Worm (Caenorhabditis elegans) whole organism, L4 larva: ENCODE measurements around the gene F44D12.2.

Experiments
- D1046.2 ChIP-seq: fragments of 200-800 bp; sonication (Bioruptor generic); IDR thresholded peaks from 2 replicates; pipeline ENCODE4 v1.3.6; 2022; ENCODE audit warnings: missing genetic modification characterization, missing compliant biosample characterization
- F10B5.3 ChIP-seq: sonication (generic microtip); optimal IDR thresholded peaks from 2 replicates; lab custom pipeline; 2016; ENCODE audit warnings: mild to moderate bottlenecking, missing genetic modification characterization, missing compliant biosample characterization
- F44E2.7 ChIP-seq: fragments of 200-800 bp; sonication (Bioruptor generic); IDR thresholded peaks from 2 replicates; pipeline ENCODE4 v2.1.2; 2022; ENCODE audit warnings: missing genetic modification characterization, missing compliant biosample characterization
- T20F7.1 ChIP-seq: fragments of 200-800 bp; sonication (Bioruptor generic); optimal IDR thresholded peaks from 2 replicates; lab custom pipeline; 2018; ENCODE audit warnings: mild to moderate bottlenecking, missing genetic modification characterization, missing compliant biosample characterization
- T26A8.4 ChIP-seq: fragments of 200-800 bp; sonication (Bioruptor generic); IDR thresholded peaks from 2 replicates; pipeline ENCODE4 v1.3.6; 2022; ENCODE audit warnings: missing genetic modification characterization, missing compliant biosample characterization
- ZK337.2 ChIP-seq: fragments of 200-800 bp; sonication (Bioruptor generic); IDR thresholded peaks from 2 replicates; pipeline ENCODE4 v1.3.6; 2022; ENCODE audit warnings: missing genetic modification reagents, missing genetic modification characterization, missing compliant biosample characterization
- arid-1 ChIP-seq: fragments of 200-800 bp; sonication (Bioruptor generic); conservative IDR thresholded peaks from 2 replicates; pipeline ENCODE4 v1.3.6; 2022; ENCODE audit warnings: missing genetic modification reagents, missing genetic modification characterization, missing compliant biosample characterization
- ceh-20 ChIP-seq: fragments of 200-800 bp; sonication (Bioruptor generic); IDR thresholded peaks from 2 replicates; pipeline ENCODE4 v1.3.6; 2022; ENCODE audit warnings: missing genetic modification reagents, missing genetic modification characterization, missing compliant biosample characterization
- ceh-28 ChIP-seq: fragments of 150-350 bp; optimal IDR thresholded peaks from 2 replicates; lab custom pipeline; 2014; ENCODE audit warnings: missing biosample characterization, missing genetic modification reagents, missing genetic modification characterization
- ceh-32 ChIP-seq: sonication (generic microtip); optimal IDR thresholded peaks from 2 replicates; lab custom pipeline; 2016; ENCODE audit warnings: mild to moderate bottlenecking, missing genetic modification characterization, missing compliant biosample characterization; ENCODE audit not compliant: poor library complexity
- ceh-44 ChIP-seq: fragments of 200-800 bp; sonication (Bioruptor generic); IDR thresholded peaks from 2 replicates; pipeline ENCODE4 v1.3.6; 2022; ENCODE audit warnings: missing genetic modification reagents, missing genetic modification characterization, missing compliant biosample characterization
- ces-1 ChIP-seq: fragments of 150-350 bp; sonication (generic microtip); optimal IDR thresholded peaks from 4 replicates; lab custom pipeline; 2014; ENCODE audit warnings: missing biosample characterization, missing genetic modification reagents, missing genetic modification characterization
- ctbp-1 ChIP-seq: fragments of 200-800 bp; sonication (Bioruptor generic); IDR thresholded peaks from 2 replicates; pipeline ENCODE4 v1.3.6; 2022; ENCODE audit warnings: missing genetic modification reagents, missing genetic modification characterization, missing compliant biosample characterization
- daf-16 ChIP-seq, 3 experiments: sonication (generic microtip); optimal IDR thresholded peaks; 2 replicates each; lab custom pipeline; 2016 to 2017; ENCODE audit warnings: missing genetic modification characterization in 3 of 3, missing genetic modification reagents in 3 of 3, mild to moderate bottlenecking in 2 of 3, missing compliant biosample characterization in 2 of 3, missing biosample characterization in 1 of 3, moderate library complexity in 1 of 3
- daf-8 ChIP-seq: fragments of 200-800 bp; sonication (Bioruptor generic); IDR thresholded peaks from 2 replicates; pipeline ENCODE4 v1.3.6; 2022; ENCODE audit warnings: missing genetic modification characterization, missing compliant biosample characterization
- dmd-9 ChIP-seq: fragments of 200-800 bp; sonication (Bioruptor generic); IDR thresholded peaks from 2 replicates; pipeline ENCODE4 v1.3.6; 2022; ENCODE audit warnings: missing genetic modification reagents, missing genetic modification characterization, missing compliant biosample characterization
- duxl-1 ChIP-seq: sonication (generic microtip); optimal IDR thresholded peaks from 2 replicates; lab custom pipeline; 2016; ENCODE audit warnings: mild to moderate bottlenecking, missing genetic modification characterization, moderate library complexity, missing compliant biosample characterization; ENCODE audit not compliant: poor library complexity
- egl-27 ChIP-seq: sonication (generic microtip); optimal IDR thresholded peaks from 3 replicates; lab custom pipeline; 2017; ENCODE audit warnings: missing biosample characterization, missing genetic modification reagents, missing genetic modification characterization
- egl-43 ChIP-seq: fragments of 200-800 bp; sonication (Bioruptor generic); IDR thresholded peaks from 2 replicates; pipeline ENCODE4 v1.3.6; 2022; ENCODE audit warnings: missing genetic modification reagents, missing genetic modification characterization, missing compliant biosample characterization
- fos-1 ChIP-seq: fragments of 150-350 bp; optimal IDR thresholded peaks from 2 replicates; lab custom pipeline; 2014; ENCODE audit warnings: missing biosample characterization, missing genetic modification characterization
- gei-8 ChIP-seq: fragments of 200-800 bp; sonication (Bioruptor generic); optimal IDR thresholded peaks from 2 replicates; lab custom pipeline; 2018; ENCODE audit warnings: mild to moderate bottlenecking, missing genetic modification characterization, missing compliant biosample characterization
- lin-1 ChIP-seq: fragments of 200-800 bp; sonication (Bioruptor generic); IDR thresholded peaks from 2 replicates; pipeline ENCODE4 v1.3.6; 2022; ENCODE audit warnings: missing genetic modification reagents, missing genetic modification characterization, missing compliant biosample characterization
- lin-15B ChIP-seq: fragments of 150-350 bp; sonication (generic microtip); optimal IDR thresholded peaks from 3 replicates; lab custom pipeline; 2014; ENCODE audit warnings: missing biosample characterization, missing genetic modification characterization
- lin-38 ChIP-seq: fragments of 200-800 bp; sonication (Bioruptor generic); IDR thresholded peaks from 2 replicates; pipeline ENCODE4 v1.3.6; 2022; ENCODE audit warnings: missing genetic modification reagents, missing genetic modification characterization, missing compliant biosample characterization
- lsy-2 ChIP-seq, 2 experiments: fragments of 150-350 bp in 1 of 2; sonication (generic microtip) in 1 of 2; optimal IDR thresholded peaks; 2 replicates each; lab custom pipeline; 2014 to 2017; ENCODE audit warnings: missing biosample characterization in 2 of 2, missing genetic modification characterization in 2 of 2
- madf-5 ChIP-seq, 2 experiments: fragments of 200-800 bp; sonication (Bioruptor generic); IDR thresholded peaks; 2 replicates each; pipeline ENCODE4 v1.3.6; 2022; ENCODE audit warnings: missing compliant biosample characterization in 2 of 2, missing genetic modification characterization in 2 of 2
- mdl-1 ChIP-seq, 2 experiments: fragments of 150-350 bp in 1 of 2; sonication (generic microtip) in 1 of 2; optimal IDR thresholded peaks; 2 replicates each; lab custom pipeline; 2014 to 2017; ENCODE audit warnings: missing biosample characterization in 2 of 2, missing genetic modification characterization in 2 of 2
- mdt-29 ChIP-seq: fragments of 200-800 bp; sonication (Bioruptor generic); IDR thresholded peaks from 2 replicates; pipeline ENCODE4 v1.3.6; 2022; ENCODE audit warnings: missing genetic modification reagents, missing genetic modification characterization, missing compliant biosample characterization
- mep-1 ChIP-seq: fragments of 150-350 bp; sonication (generic microtip); optimal IDR thresholded peaks from 3 replicates; lab custom pipeline; 2014; ENCODE audit warnings: missing biosample characterization, missing genetic modification characterization
- nhr-10 ChIP-seq: fragments of 150-350 bp; optimal IDR thresholded peaks from 2 replicates; lab custom pipeline; 2014; ENCODE audit warnings: missing biosample characterization, missing genetic modification characterization
- nhr-111 ChIP-seq: fragments of 200-800 bp; sonication (Bioruptor generic); optimal IDR thresholded peaks from 2 replicates; lab custom pipeline; 2018; ENCODE audit warnings: mild to moderate bottlenecking, missing genetic modification characterization, missing compliant biosample characterization
- nhr-25 ChIP-seq: sonication (generic microtip); optimal IDR thresholded peaks from 2 replicates; lab custom pipeline; 2017; ENCODE audit warnings: missing genetic modification characterization, mild to moderate bottlenecking, missing compliant biosample characterization, antibody characterized with exemption, moderate library complexity, borderline replicate concordance; ENCODE audit not compliant: insufficient read depth
- nhr-28 ChIP-seq: fragments of 150-350 bp; optimal IDR thresholded peaks from 2 replicates; lab custom pipeline; 2014; ENCODE audit warnings: missing biosample characterization, missing genetic modification characterization
- nhr-42 ChIP-seq: fragments of 200-800 bp; sonication (Bioruptor generic); IDR thresholded peaks from 2 replicates; pipeline ENCODE4 v1.3.6; 2022; ENCODE audit warnings: missing genetic modification characterization, missing compliant biosample characterization
- nhr-76 ChIP-seq: fragments of 150-350 bp; optimal IDR thresholded peaks from 2 replicates; lab custom pipeline; 2014; ENCODE audit warnings: missing biosample characterization, missing genetic modification characterization
- pha-4 ChIP-seq, 2 experiments: fragments of 150-350 bp in 1 of 2; fragments of 200-800 bp in 1 of 2; sonication (Bioruptor generic) in 1 of 2; IDR thresholded peaks in 1 of 2; optimal IDR thresholded peaks in 1 of 2; 2 replicates each; pipeline versions ENCODE4 v1.3.6 to Lab custom; 2014 to 2022; ENCODE audit warnings: missing genetic modification characterization in 2 of 2, missing genetic modification reagents in 2 of 2, missing biosample characterization in 1 of 2, missing compliant biosample characterization in 1 of 2
- rbr-2 ChIP-seq: sonication (generic microtip); optimal IDR thresholded peaks from 2 replicates; lab custom pipeline; 2016; ENCODE audit warnings: missing genotype, missing genetic modification characterization, missing compliant biosample characterization
- sdz-12 ChIP-seq: fragments of 200-800 bp; sonication (Bioruptor generic); optimal IDR thresholded peaks from 2 replicates; lab custom pipeline; 2018; ENCODE audit warnings: mild to moderate bottlenecking, missing genetic modification characterization, missing compliant biosample characterization
- skn-1 ChIP-seq: fragments of 150-350 bp; optimal IDR thresholded peaks from 2 replicates; lab custom pipeline; 2014; ENCODE audit warnings: missing biosample characterization, missing genetic modification characterization
- snpc-1.2 ChIP-seq: fragments of 200-800 bp; sonication (Bioruptor generic); IDR thresholded peaks from 2 replicates; pipeline ENCODE4 v1.3.6; 2022; ENCODE audit warnings: missing genetic modification reagents, missing genetic modification characterization, missing compliant biosample characterization
- spr-1 ChIP-seq: sonication (generic microtip); optimal IDR thresholded peaks from 2 replicates; lab custom pipeline; 2016; ENCODE audit warnings: mild to moderate bottlenecking, missing genetic modification characterization, missing compliant biosample characterization
- spr-3 ChIP-seq: fragments of 200-800 bp; sonication (Bioruptor generic); optimal IDR thresholded peaks from 2 replicates; lab custom pipeline; 2018; ENCODE audit warnings: mild to moderate bottlenecking, missing genetic modification characterization, missing compliant biosample characterization
- unc-39 ChIP-seq: sonication (generic microtip); optimal IDR thresholded peaks from 2 replicates; lab custom pipeline; 2017; ENCODE audit warnings: missing biosample characterization, missing genetic modification characterization
- vab-7 ChIP-seq: fragments of 200-800 bp; sonication (Bioruptor generic); IDR thresholded peaks from 2 replicates; pipeline ENCODE4 v1.3.6; 2022; ENCODE audit warnings: missing genetic modification reagents, missing genetic modification characterization, missing compliant biosample characterization
- zag-1 ChIP-seq: fragments of 150-350 bp; optimal IDR thresholded peaks from 2 replicates; lab custom pipeline; 2014; ENCODE audit warnings: missing biosample characterization, missing genetic modification characterization
- zip-2 ChIP-seq: fragments of 150-350 bp; optimal IDR thresholded peaks from 2 replicates; lab custom pipeline; 2014; ENCODE audit warnings: missing biosample characterization, missing genetic modification characterization
- ztf-7 ChIP-seq: fragments of 150-350 bp; optimal IDR thresholded peaks from 2 replicates; lab custom pipeline; 2014; ENCODE audit warnings: missing biosample characterization, missing genetic modification characterization

The F44D12.2 gene

DNA sequence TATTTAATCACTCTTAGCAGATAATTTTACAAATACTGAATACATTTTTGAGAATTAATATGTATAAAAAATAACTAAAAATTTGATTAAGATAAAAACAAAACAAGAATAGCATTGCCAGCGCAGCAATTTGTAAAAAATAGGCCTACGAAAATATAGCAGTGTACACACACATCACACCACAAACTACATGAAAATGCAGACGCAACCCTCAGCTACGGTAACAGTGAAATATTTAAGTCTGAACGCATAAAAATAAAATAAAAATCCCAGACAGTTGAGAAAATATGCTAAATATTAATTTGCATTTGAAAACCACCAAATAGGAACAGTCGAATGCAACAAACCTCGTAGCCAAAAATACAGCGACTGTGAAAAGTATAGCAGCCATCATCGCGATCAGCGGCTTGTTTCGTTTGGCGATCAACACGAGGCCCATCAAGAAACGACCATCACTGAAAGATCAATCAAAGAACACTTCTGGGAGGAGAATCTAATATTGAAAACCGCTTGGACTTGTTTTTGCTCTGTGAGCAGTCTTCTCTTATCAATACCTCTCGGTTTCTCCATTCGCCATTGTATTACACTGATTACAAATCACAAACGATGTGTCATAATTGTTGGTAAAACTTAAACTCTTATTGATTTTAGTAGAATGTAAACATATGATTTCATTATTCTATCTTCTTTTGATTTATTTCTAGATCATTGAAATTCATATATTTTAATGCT is 18.9 kb downstream of the F44D12.2 start, which contains the start of gene pyp-1 (continued):
- TF ChIP-seq ces-1 (GFP tag; lab: Kevin White, UChicago) (no peak), nhr-111 (no peak), ceh-28 (tag; lab: Kevin White, UChicago) (no peak), unc-39 (tag; lab: Kevin White, UChicago) (no peak), nhr-10 (tag; lab: Kevin White, UChicago) (no peak), ceh-44 (GFP tag; lab: Robert Waterston, UW) (no peak), lin-15B (no peak), nhr-42 (GFP tag; lab: Robert Waterston, UW) (no peak), ceh-20 (no peak), nhr-76 (tag; lab: Kevin White, UChicago) (no peak), daf-8 (GFP tag; lab: Robert Waterston, UW) (no peak), zag-1 (tag; lab: Kevin White, UChicago) (no peak), ZK337.2 (no peak), arid-1 (GFP tag; lab: Robert Waterston, UW) (0 out of 2 replicates have a peak, but pooled peaks have one; percentile 4), spr-3 (no peak), lin-1 (no peak), mdl-1 (tag; optimal IDR thresholded peaks at IDR 0.05; lab: Kevin White, UChicago) (peak in 1 of 2 experiments; percentile 32), skn-1 (tag; lab: Kevin White, UChicago) (no peak), nhr-28 (tag; lab: Kevin White, UChicago) (peak; percentile 67), ceh-32 (no peak), zip-2 (tag; lab: Kevin White, UChicago) (no peak), rbr-2 (no peak), ctbp-1 (no peak), F44E2.7 (GFP tag; lab: Robert Waterston, UW) (no peak), daf-16 (GFP tag; optimal IDR thresholded peaks at IDR 0.05; lab: Kevin White, UChicago) (peak in 1 of 2 experiments; percentile 68), daf-16 (tag; optimal IDR thresholded peaks at IDR 0.05; lab: Kevin White, UChicago) (peak; percentile 92), ztf-7 (no peak), T26A8.4 (no peak), sdz-12 (GFP tag; lab: Kevin White, UChicago) (no peak), gei-8 (GFP tag; lab: Kevin White, UChicago) (no peak), D1046.2 (no peak), fos-1 (tag; lab: Kevin White, UChicago) (no peak)

DNA sequence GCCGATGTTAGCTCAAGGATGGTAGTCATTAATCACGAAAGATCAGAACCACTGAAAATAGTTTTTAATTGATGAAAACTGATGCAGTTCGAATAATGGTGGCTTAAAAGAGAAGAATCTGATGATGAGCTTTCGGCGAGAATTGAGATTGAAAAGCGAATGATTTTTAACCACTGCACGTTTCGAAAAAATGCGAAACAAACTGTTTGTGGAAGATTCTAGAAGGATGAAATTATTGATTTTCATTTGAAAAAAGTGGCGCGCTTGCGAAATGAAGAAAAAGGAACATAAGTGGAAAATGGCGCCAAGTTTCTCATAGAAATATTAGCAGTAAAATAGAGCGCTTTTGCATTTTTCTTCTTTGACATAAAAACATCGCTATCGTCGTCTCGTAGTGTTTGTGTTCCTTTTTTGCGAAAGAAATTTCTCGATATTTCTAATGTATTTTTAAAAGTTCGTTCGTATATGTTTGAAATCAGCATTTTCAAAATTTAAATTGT is 22.6 kb downstream of the F44D12.2 start, which contains the start of gene uba-1:
TSS of gene uba-1 (minus strand) at position 51 of the 500 bp plus-strand sequence.
- TF ChIP-seq pha-4 (GFP tag; IDR thresholded peaks at IDR 0.05; lab: Robert Waterston, UW), result 0 out of 2 replicates have a peak, but pooled peaks have one; percentile 51
- peak; percentile 15 for TF ChIP-seq pha-4 (tag; optimal IDR thresholded peaks at IDR 0.05; lab: Kevin White, UChicago)
- peak; percentile 19 for TF ChIP-seq nhr-28 (tag; lab: Kevin White, UChicago)
- 0 out of 2 replicates have a peak, but pooled peaks have one; percentile 19 for TF ChIP-seq egl-43 (GFP tag; lab: Robert Waterston, UW)
- TF ChIP-seq T20F7.1 (GFP tag; lab: Kevin White, UChicago), result peak; percentile 78
- TF ChIP-seq zip-2 (tag; lab: Kevin White, UChicago), result peak; percentile 61
- TF ChIP-seq madf-5 (GFP tag; IDR thresholded peaks at IDR 0.05; lab: Robert Waterston, UW), result 0 out of 4 replicates have a peak, but pooled peaks of 1 of the 2 experiments have one; percentile 27
- no peak for TF ChIP-seq mdt-29 (GFP tag; lab: Robert Waterston, UW)
- TF ChIP-seq snpc-1.2 (GFP tag; lab: Robert Waterston, UW), result 0 out of 2 replicates have a peak, but pooled peaks have one; percentile 43
- no peak for TF ChIP-seq dmd-9
- peak; percentile 4 for TF ChIP-seq duxl-1
- TF ChIP-seq vab-7 (GFP tag; lab: Robert Waterston, UW), result 0 out of 2 replicates have a peak, but pooled peaks have one; percentile 15
- no peak for TF ChIP-seq egl-27
- TF ChIP-seq nhr-25 (tag; lab: Kevin White, UChicago), result peak; percentile 36
- TF ChIP-seq F10B5.3 (tag; lab: Kevin White, UChicago), result no peak
- peak; percentile 80 for TF ChIP-seq mep-1 (tag; lab: Kevin White, UChicago)
- 0 out of 2 replicates have a peak, but pooled peaks have one; percentile 24 for TF ChIP-seq ceh-20
- peak; percentile 13 for TF ChIP-seq spr-1 (tag; lab: Kevin White, UChicago)
- 0 out of 2 replicates have a peak, but pooled peaks have one; percentile 14 for TF ChIP-seq ctbp-1
- TF ChIP-seq lin-38 (GFP tag; lab: Robert Waterston, UW), result peak; percentile 81
- peak in 1 of 2 experiments; percentile 45 for TF ChIP-seq daf-16 (GFP tag; optimal IDR thresholded peaks at IDR 0.05; lab: Kevin White, UChicago)
- TF ChIP-seq daf-16 (tag; optimal IDR thresholded peaks at IDR 0.05; lab: Kevin White, UChicago), result peak; percentile 65
- peak in 1 of 2 experiments; percentile 69 for TF ChIP-seq lsy-2 (tag; optimal IDR thresholded peaks at IDR 0.05; lab: Kevin White, UChicago)
